Worm (Caenorhabditis elegans) whole organism, early embryonic: ENCODE results near the gene fic-1.

Experiments used
- B0310.2 ChIP-seq: sonication (generic microtip); optimal IDR thresholded peaks from 2 replicates; lab custom pipeline; 2016; ENCODE audit warnings: mild to moderate bottlenecking, missing genetic modification characterization, missing compliant biosample characterization
- F13C5.2 ChIP-seq: sonication (generic microtip); optimal IDR thresholded peaks from 2 replicates; lab custom pipeline; 2017; ENCODE audit warnings: mild to moderate bottlenecking, missing genetic modification characterization, inconsistent platforms, missing compliant biosample characterization
- aly-1 ChIP-seq: sonication (generic microtip); optimal IDR thresholded peaks from 2 replicates; lab custom pipeline; 2016; ENCODE audit warnings: missing genetic modification characterization, missing compliant biosample characterization
- ama-1 ChIP-seq: fragments of 150-350 bp; optimal IDR thresholded peaks from 2 replicates; lab custom pipeline; 2014
- ceh-13 ChIP-seq: fragments of 200-800 bp; sonication (Bioruptor generic); optimal IDR thresholded peaks from 2 replicates; lab custom pipeline; 2018; ENCODE audit warnings: mild to moderate bottlenecking, missing genetic modification characterization, missing compliant biosample characterization
- ceh-36 ChIP-seq: sonication (generic microtip); optimal IDR thresholded peaks from 2 replicates; lab custom pipeline; 2016; ENCODE audit warnings: missing genetic modification characterization, inconsistent platforms, missing compliant biosample characterization
- ets-7 ChIP-seq: sonication (generic microtip); optimal IDR thresholded peaks from 2 replicates; lab custom pipeline; 2016; ENCODE audit warnings: missing genotype, missing genetic modification characterization, missing compliant biosample characterization
- flt-1 ChIP-seq: fragments of 200-800 bp; sonication (Bioruptor generic); IDR thresholded peaks from 2 replicates; pipeline ENCODE4 v1.3.6; 2022; ENCODE audit warnings: missing genetic modification characterization, missing compliant biosample characterization
- hmbx-1 ChIP-seq: sonication (generic microtip); optimal IDR thresholded peaks from 2 replicates; lab custom pipeline; 2016; ENCODE audit warnings: mild to moderate bottlenecking, missing genetic modification characterization, missing compliant biosample characterization
- hmg-4 ChIP-seq: fragments of 200-800 bp; sonication (Bioruptor generic); optimal IDR thresholded peaks from 2 replicates; lab custom pipeline; 2018; ENCODE audit warnings: mild to moderate bottlenecking, missing genetic modification characterization, missing compliant biosample characterization
- hnd-1 ChIP-seq: sonication (generic microtip); optimal IDR thresholded peaks from 2 replicates; lab custom pipeline; 2016; ENCODE audit warnings: missing genetic modification characterization, missing compliant biosample characterization
- pes-1 ChIP-seq: fragments of 200-800 bp; sonication (Bioruptor generic); IDR thresholded peaks from 2 replicates; pipeline ENCODE4 v1.3.6; 2022; ENCODE audit warnings: missing genetic modification reagents, missing genetic modification characterization, missing compliant biosample characterization
- scrt-1 ChIP-seq: fragments of 200-800 bp; sonication (Bioruptor generic); IDR thresholded peaks from 2 replicates; pipeline ENCODE4 v1.3.6; 2022; ENCODE audit warnings: missing genetic modification characterization, missing compliant biosample characterization
- sea-1 ChIP-seq: fragments of 200-800 bp; sonication (Bioruptor generic); conservative IDR thresholded peaks from 2 replicates; pipeline ENCODE4 v1.3.6; 2022; ENCODE audit warnings: missing genetic modification characterization, missing compliant biosample characterization
- tbx-11 ChIP-seq: fragments of 200-800 bp; sonication (Bioruptor generic); IDR thresholded peaks from 2 replicates; pipeline ENCODE4 v1.3.6; 2022; ENCODE audit warnings: missing genetic modification characterization, missing compliant biosample characterization
- tbx-37 ChIP-seq: fragments of 200-800 bp; sonication (Bioruptor generic); conservative IDR thresholded peaks from 2 replicates; pipeline ENCODE4 v1.3.6; 2022; ENCODE audit warnings: missing genetic modification reagents, missing genetic modification characterization, missing compliant biosample characterization
- tra-4 ChIP-seq: sonication (generic microtip); optimal IDR thresholded peaks from 2 replicates; lab custom pipeline; 2017; ENCODE audit warnings: missing genetic modification characterization, missing compliant biosample characterization

fic-1 gene

ce11 chrIV:10970333-10970732 lies 33.1 kb downstream of the fic-1 start:
- no peak for TF ChIP-seq tra-4
- no peak for TF ChIP-seq tbx-11 (GFP tag; lab: Robert Waterston, UW)
- TF ChIP-seq flt-1 (GFP tag; lab: Robert Waterston, UW) = no peak

ce11 chrIV:10970767-10971166 lies 33.5 kb downstream of the fic-1 start:
- TF ChIP-seq flt-1 (GFP tag; lab: Robert Waterston, UW) (no peak), ama-1 (no peak), hmbx-1 (tag; lab: Kevin White, UChicago) (no peak), aly-1 (tag; lab: Kevin White, UChicago) (no peak), tbx-11 (GFP tag; lab: Robert Waterston, UW) (no peak), ceh-13 (no peak), hnd-1 (tag; lab: Kevin White, UChicago) (no peak), hmg-4 (no peak), pes-1 (GFP tag; lab: Robert Waterston, UW) (no peak), tra-4 (no peak), ets-7 (tag; lab: Kevin White, UChicago) (no peak), B0310.2 (tag; lab: Kevin White, UChicago) (no peak), sea-1 (no peak), F13C5.2 (tag; lab: Kevin White, UChicago) (no peak), ceh-36 (tag; lab: Kevin White, UChicago) (no peak), scrt-1 (GFP tag; lab: Robert Waterston, UW) (no peak)

ce11 chrIV:10971636-10972199 lies 34.5 kb downstream of the fic-1 start:
- TF ChIP-seq hmbx-1 (tag; lab: Kevin White, UChicago) = no peak
- no peak for TF ChIP-seq F13C5.2 (tag; lab: Kevin White, UChicago)
- no peak for TF ChIP-seq ama-1
- no peak for TF ChIP-seq tra-4
- TF ChIP-seq ceh-13 = no peak
- TF ChIP-seq sea-1 = no peak
- TF ChIP-seq ets-7 (tag; lab: Kevin White, UChicago) = no peak
- no peak for TF ChIP-seq ceh-36 (tag; lab: Kevin White, UChicago)
- TF ChIP-seq pes-1 (GFP tag; lab: Robert Waterston, UW) = no peak
- no peak for TF ChIP-seq tbx-37
- TF ChIP-seq scrt-1 (GFP tag; lab: Robert Waterston, UW) = no peak
- no peak for TF ChIP-seq tbx-11 (GFP tag; lab: Robert Waterston, UW)
- TF ChIP-seq hmg-4 = no peak
- TF ChIP-seq aly-1 (tag; lab: Kevin White, UChicago) = no peak
- TF ChIP-seq hnd-1 (tag; lab: Kevin White, UChicago) = no peak

ce11 chrIV:10975968-10976367 lies 38.7 kb downstream of the fic-1 start:
- TF ChIP-seq hmg-4 (no peak), hnd-1 (tag; lab: Kevin White, UChicago) (no peak), tbx-11 (GFP tag; lab: Robert Waterston, UW) (no peak)

- TF ChIP-seq hmbx-1 (tag; lab: Kevin White, UChicago) (no peak), sea-1 (no peak), ceh-36 (tag; lab: Kevin White, UChicago) (no peak), hmg-4 (no peak), F13C5.2 (tag; lab: Kevin White, UChicago) (no peak), hnd-1 (tag; lab: Kevin White, UChicago) (no peak), ets-7 (tag; lab: Kevin White, UChicago) (no peak), scrt-1 (GFP tag; lab: Robert Waterston, UW) (no peak), ama-1 (no peak), flt-1 (GFP tag; lab: Robert Waterston, UW) (no peak), pes-1 (GFP tag; lab: Robert Waterston, UW) (no peak), aly-1 (tag; lab: Kevin White, UChicago) (no peak), ceh-13 (no peak), tbx-11 (GFP tag; lab: Robert Waterston, UW) (no peak), tbx-37 (no peak), tra-4 (no peak), B0310.2 (tag; lab: Kevin White, UChicago) (no peak)
Measured at ce11 chrIV:10978641-10979040, 41.4 kb downstream of the fic-1 start.

- TF ChIP-seq tbx-37 (no peak), tra-4 (no peak), hmbx-1 (tag; lab: Kevin White, UChicago) (no peak), scrt-1 (GFP tag; lab: Robert Waterston, UW) (no peak), sea-1 (no peak), flt-1 (GFP tag; lab: Robert Waterston, UW) (no peak), tbx-11 (GFP tag; lab: Robert Waterston, UW) (no peak), aly-1 (tag; lab: Kevin White, UChicago) (no peak), ceh-13 (no peak), ceh-36 (tag; lab: Kevin White, UChicago) (no peak), B0310.2 (tag; lab: Kevin White, UChicago) (no peak), F13C5.2 (tag; lab: Kevin White, UChicago) (no peak), hmg-4 (no peak)
Measured at ce11 chrIV:10979689-10980088, 42.4 kb downstream of the fic-1 start.

ce11 chrIV:10980628-10981027 lies 43.4 kb downstream of the fic-1 start:
- TF ChIP-seq F13C5.2 (tag; lab: Kevin White, UChicago) (no peak), tbx-11 (GFP tag; lab: Robert Waterston, UW) (no peak), ama-1 (no peak), sea-1 (no peak), ceh-36 (tag; lab: Kevin White, UChicago) (no peak), pes-1 (GFP tag; lab: Robert Waterston, UW) (no peak), B0310.2 (tag; lab: Kevin White, UChicago) (no peak), hnd-1 (tag; lab: Kevin White, UChicago) (no peak), aly-1 (tag; lab: Kevin White, UChicago) (no peak), tbx-37 (no peak), scrt-1 (GFP tag; lab: Robert Waterston, UW) (no peak), ets-7 (tag; lab: Kevin White, UChicago) (no peak), hmg-4 (no peak), flt-1 (GFP tag; lab: Robert Waterston, UW) (no peak), ceh-13 (no peak)
